Worm (Caenorhabditis elegans): ENCODE data around the gene cysl-4.

cysl-4 gene

ce11 chrV:2029877-2030276, 25.1 kb downstream of the cysl-4 start, which contains the start of gene F59A7.12:
Gene F59A7.12 (plus strand): TSS chrV:2030177.
- no peak for TF ChIP-seq egl-27 (tag; optimal IDR thresholded peaks at IDR 0.05)
- no peak for TF ChIP-seq nhr-25 (tag; optimal IDR thresholded peaks at IDR 0.05)
- no peak for TF ChIP-seq ceh-9 (tag; optimal IDR thresholded peaks at IDR 0.05)
- TF ChIP-seq nhr-67 (tag; optimal IDR thresholded peaks at IDR 0.05): no peak

ce11 chrV:2030661-2031060, 25.9 kb downstream of the cysl-4 start:
- no peak for TF ChIP-seq sea-2 (GFP tag; optimal IDR thresholded peaks at IDR 0.05)
- TF ChIP-seq fkh-10 (GFP tag; optimal IDR thresholded peaks at IDR 0.05): no peak
- TF ChIP-seq mml-1 (tag; optimal IDR thresholded peaks at IDR 0.05): no peak
- no peak for TF ChIP-seq snpc-4 (tag; optimal IDR thresholded peaks at IDR 0.05)
- TF ChIP-seq pha-4 (tag; optimal IDR thresholded peaks at IDR 0.05): no peak
- TF ChIP-seq skn-1 (tag; optimal IDR thresholded peaks at IDR 0.05): no peak
- TF ChIP-seq jun-1 (tag; optimal IDR thresholded peaks at IDR 0.05): no peak

- TF ChIP-seq nhr-77 (tag; optimal IDR thresholded peaks at IDR 0.05) (no peak), zag-1 (tag; optimal IDR thresholded peaks at IDR 0.05) (no peak), nhr-28 (tag; optimal IDR thresholded peaks at IDR 0.05) (no peak), nhr-43 (tag; optimal IDR thresholded peaks at IDR 0.05; ENCODE audit: poor library complexity, severe bottlenecking) (no peak), ztf-4 (tag; optimal IDR thresholded peaks at IDR 0.05) (no peak), lsy-12 (tag; optimal IDR thresholded peaks at IDR 0.05) (no peak), pha-4 (tag; optimal IDR thresholded peaks at IDR 0.05) (no peak)
Measured at ce11 chrV:2031454-2031853, 26.7 kb downstream of the cysl-4 start, which contains the start of gene hil-6. Gene hil-6 (minus strand): TSS chrV:2031554.

DNA sequence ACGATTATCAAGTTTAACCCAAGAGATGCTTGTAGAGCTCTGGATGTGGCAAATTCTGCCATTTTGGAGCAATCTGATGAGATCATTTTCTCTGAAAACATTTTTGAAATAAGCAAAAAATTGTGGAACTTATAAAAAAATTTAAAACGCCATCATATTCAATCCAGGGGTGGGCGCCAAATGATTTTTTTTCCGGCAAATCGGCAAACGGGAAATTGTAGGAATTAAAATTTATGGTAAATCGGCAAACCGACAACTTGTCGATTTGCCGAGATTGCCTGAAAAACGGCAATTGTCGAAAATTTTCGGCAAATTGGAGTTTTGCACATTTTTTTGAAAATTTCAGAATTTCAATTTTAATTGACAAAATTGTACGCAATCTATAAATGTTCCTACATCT, 30.8 kb downstream of the cysl-4 start, which contains the start of gene srab-23:
Gene srab-23, minus strand, starts transcription at position 101 of the 400 bp plus-strand sequence.
- TF ChIP-seq nhr-12 (tag; optimal IDR thresholded peaks at IDR 0.05) (no peak), egl-27 (tag; optimal IDR thresholded peaks at IDR 0.05) (no peak), skn-1 (tag; optimal IDR thresholded peaks at IDR 0.05) (no peak), nhr-67 (tag; optimal IDR thresholded peaks at IDR 0.05) (no peak), zag-1 (tag; optimal IDR thresholded peaks at IDR 0.05) (no peak), ceh-9 (tag; optimal IDR thresholded peaks at IDR 0.05) (no peak), elt-1 (tag; optimal IDR thresholded peaks at IDR 0.05) (no peak), ztf-11 (tag; optimal IDR thresholded peaks at IDR 0.05) (no peak), sea-2 (GFP tag; optimal IDR thresholded peaks at IDR 0.05) (no peak), pqm-1 (tag; optimal IDR thresholded peaks at IDR 0.05) (no peak), fkh-2 (tag; optimal IDR thresholded peaks at IDR 0.05) (no peak), pha-4 (tag; optimal IDR thresholded peaks at IDR 0.05) (no peak)

DNA sequence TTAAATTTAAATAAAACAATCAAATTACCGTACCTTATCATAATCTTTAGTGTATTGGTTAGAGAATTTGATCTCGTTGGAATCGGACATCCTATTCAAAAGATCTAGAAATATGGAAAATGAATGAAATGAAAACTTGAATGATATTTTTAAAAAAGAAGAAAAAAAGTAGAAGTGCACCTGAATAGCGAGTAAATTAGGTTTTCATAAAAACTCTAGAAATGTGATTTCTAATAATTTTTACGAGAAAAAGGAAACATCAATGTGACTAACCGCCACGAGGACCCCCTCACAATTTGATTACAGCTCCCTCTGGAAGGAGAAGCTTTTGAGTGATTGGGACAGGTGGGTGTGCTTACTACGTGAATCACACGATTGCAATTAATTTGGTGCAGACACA, 41.2 kb downstream of the cysl-4 start, which contains the start of gene Y40B10A.5:
Gene Y40B10A.5, minus strand, starts transcription at position 101 of the 400 bp plus-strand sequence.
- TF ChIP-seq nhr-12 (tag; optimal IDR thresholded peaks at IDR 0.05) (no peak), lin-15B (tag; optimal IDR thresholded peaks at IDR 0.05) (no peak), ceh-9 (tag; optimal IDR thresholded peaks at IDR 0.05) (no peak), sea-2 (GFP tag; optimal IDR thresholded peaks at IDR 0.05) (no peak), nhr-67 (tag; optimal IDR thresholded peaks at IDR 0.05) (no peak), ceh-82 (tag; optimal IDR thresholded peaks at IDR 0.05) (no peak), nhr-11 (tag; optimal IDR thresholded peaks at IDR 0.05) (no peak), daf-12 (tag; optimal IDR thresholded peaks at IDR 0.05) (no peak), fos-1 (tag; optimal IDR thresholded peaks at IDR 0.05) (no peak), ama-1 (optimal IDR thresholded peaks at IDR 0.05) (no peak), fkh-2 (tag; optimal IDR thresholded peaks at IDR 0.05) (no peak), nhr-43 (tag; optimal IDR thresholded peaks at IDR 0.05; ENCODE audit: poor library complexity, severe bottlenecking) (no peak), pqm-1 (tag; optimal IDR thresholded peaks at IDR 0.05) (no peak), ztf-11 (tag; optimal IDR thresholded peaks at IDR 0.05) (no peak), nhr-237 (tag; optimal IDR thresholded peaks at IDR 0.05) (no peak), R02D3.7 (tag; optimal IDR thresholded peaks at IDR 0.05) (no peak), elt-2 (tag; optimal IDR thresholded peaks at IDR 0.05) (no peak), elt-1 (tag; optimal IDR thresholded peaks at IDR 0.05) (no peak)

ce11 chrV:2050136-2050535, 45.4 kb downstream of the cysl-4 start, which contains the start of gene comt-4:
Gene comt-4 (minus strand): TSS chrV:2050185.
- TF ChIP-seq nhr-67 (tag; optimal IDR thresholded peaks at IDR 0.05) (no peak), fkh-2 (tag; optimal IDR thresholded peaks at IDR 0.05) (no peak), jun-1 (tag; optimal IDR thresholded peaks at IDR 0.05) (no peak), mml-1 (tag; optimal IDR thresholded peaks at IDR 0.05) (no peak), daf-12 (tag; optimal IDR thresholded peaks at IDR 0.05) (no peak), elt-2 (tag; optimal IDR thresholded peaks at IDR 0.05) (peak; percentile 51), pqm-1 (tag; optimal IDR thresholded peaks at IDR 0.05) (peak; percentile 60), nhr-23 (tag; optimal IDR thresholded peaks at IDR 0.05) (no peak), ZK546.5 (tag; optimal IDR thresholded peaks at IDR 0.05) (no peak)

Measured in whole organism, L3 larva.